Worm (Caenorhabditis elegans) whole organism, L4 larva: ENCODE data around the gene ZK892.6.

ENCODE experiments used
- F49E8.2 ChIP-seq: sonication (generic microtip); optimal IDR thresholded peaks from 2 replicates; lab custom pipeline; 2016; ENCODE audit warnings: missing compliant biosample characterization, mild to moderate bottlenecking, missing genetic modification characterization, borderline replicate concordance
- aly-2 ChIP-seq: sonication (generic microtip); optimal IDR thresholded peaks from 2 replicates; lab custom pipeline; 2018; ENCODE audit warnings: missing biosample characterization, missing genetic modification characterization
- ces-1 ChIP-seq: fragments of 150-350 bp; sonication (generic microtip); optimal IDR thresholded peaks from 4 replicates; lab custom pipeline; 2014; ENCODE audit warnings: missing biosample characterization, missing genetic modification reagents, missing genetic modification characterization
- fkh-10 ChIP-seq: fragments of 150-350 bp; optimal IDR thresholded peaks from 2 replicates; lab custom pipeline; 2014; ENCODE audit warnings: missing biosample characterization, missing genetic modification reagents, missing genetic modification characterization
- lin-13 ChIP-seq: fragments of 150-350 bp; optimal IDR thresholded peaks from 2 replicates; lab custom pipeline; 2014; ENCODE audit warnings: missing biosample characterization, missing genetic modification reagents, missing genetic modification characterization
- snpc-1.2 ChIP-seq: fragments of 200-800 bp; sonication (Bioruptor generic); IDR thresholded peaks from 2 replicates; pipeline ENCODE4 v1.3.6; 2022; ENCODE audit warnings: missing genetic modification reagents, missing genetic modification characterization, missing compliant biosample characterization
- unc-130 ChIP-seq: sonication (generic microtip); optimal IDR thresholded peaks from 2 replicates; lab custom pipeline; 2016; ENCODE audit warnings: missing genetic modification reagents, missing genetic modification characterization, missing compliant biosample characterization
- unc-39 ChIP-seq: sonication (generic microtip); optimal IDR thresholded peaks from 2 replicates; lab custom pipeline; 2017; ENCODE audit warnings: missing biosample characterization, missing genetic modification characterization
- unc-62 ChIP-seq, 3 experiments: fragments of 150-350 bp in 1 of 3; sonication (generic microtip); optimal IDR thresholded peaks in 2 of 3; peaks in 1 of 3; 1 replicate in 1 of 3; 2 replicates in 2 of 3; lab custom pipeline; 2014 to 2017; ENCODE audit warnings: missing biosample characterization in 3 of 3, missing genetic modification characterization in 3 of 3, missing genetic modification reagents in 3 of 3, missing genotype in 1 of 3

DNA sequence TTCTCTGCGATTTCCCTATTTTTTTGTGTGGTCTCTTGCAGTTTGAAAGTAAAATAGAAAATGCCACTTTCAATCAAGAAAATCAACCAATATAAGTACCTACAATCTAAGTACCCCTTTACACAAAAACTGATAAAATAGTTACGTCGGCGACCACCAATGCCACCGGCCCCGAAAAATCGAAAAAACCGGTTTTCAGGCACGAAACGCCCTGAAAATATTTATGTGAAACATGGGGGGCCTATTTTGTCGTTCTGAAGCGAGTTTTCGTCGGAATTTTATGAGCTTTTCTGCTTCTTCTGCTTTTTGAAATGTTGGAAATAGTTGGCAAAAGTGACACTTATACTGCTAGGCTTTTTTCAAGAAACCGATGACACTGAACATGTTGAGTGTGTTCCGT is 8.7 kb upstream of the ZK892.6 start:
- TF ChIP-seq unc-39 (tag; lab: Kevin White, UChicago) (no peak), fkh-10 (GFP tag; lab: Kevin White, UChicago) (no peak), unc-62 (GFP tag; optimal IDR thresholded peaks at IDR 0.05 in 1 of 2; lab: Kevin White, UChicago) (no peak), unc-62 (tag; optimal IDR thresholded peaks at IDR 0.05; lab: Kevin White, UChicago) (no peak), snpc-1.2 (GFP tag; lab: Robert Waterston, UW) (no peak), F49E8.2 (tag; lab: Kevin White, UChicago) (no peak), aly-2 (tag; lab: Kevin White, UChicago) (no peak), lin-13 (GFP tag; lab: Kevin White, UChicago) (no peak), ces-1 (GFP tag; lab: Kevin White, UChicago) (no peak), unc-130 (no peak)
